Worm (Caenorhabditis elegans) whole organism, early embryonic: Measurements from ENCODE around the gene T26H5.10.

ENCODE experiments used
- B0310.2 ChIP-seq: sonication (generic microtip); optimal IDR thresholded peaks from 2 replicates; lab custom pipeline; 2016; ENCODE audit warnings: mild to moderate bottlenecking, missing genetic modification characterization, missing compliant biosample characterization
- ama-1 ChIP-seq: fragments of 150-350 bp; optimal IDR thresholded peaks from 2 replicates; lab custom pipeline; 2014
- ceh-13 ChIP-seq: fragments of 200-800 bp; sonication (Bioruptor generic); optimal IDR thresholded peaks from 2 replicates; lab custom pipeline; 2018; ENCODE audit warnings: mild to moderate bottlenecking, missing genetic modification characterization, missing compliant biosample characterization
- ceh-36 ChIP-seq: sonication (generic microtip); optimal IDR thresholded peaks from 2 replicates; lab custom pipeline; 2016; ENCODE audit warnings: missing genetic modification characterization, inconsistent platforms, missing compliant biosample characterization
- flt-1 ChIP-seq: fragments of 200-800 bp; sonication (Bioruptor generic); IDR thresholded peaks from 2 replicates; pipeline ENCODE4 v1.3.6; 2022; ENCODE audit warnings: missing genetic modification characterization, missing compliant biosample characterization
- hmg-4 ChIP-seq: fragments of 200-800 bp; sonication (Bioruptor generic); optimal IDR thresholded peaks from 2 replicates; lab custom pipeline; 2018; ENCODE audit warnings: mild to moderate bottlenecking, missing genetic modification characterization, missing compliant biosample characterization
- hnd-1 ChIP-seq: sonication (generic microtip); optimal IDR thresholded peaks from 2 replicates; lab custom pipeline; 2016; ENCODE audit warnings: missing genetic modification characterization, missing compliant biosample characterization
- scrt-1 ChIP-seq: fragments of 200-800 bp; sonication (Bioruptor generic); IDR thresholded peaks from 2 replicates; pipeline ENCODE4 v1.3.6; 2022; ENCODE audit warnings: missing genetic modification characterization, missing compliant biosample characterization
- sea-1 ChIP-seq: fragments of 200-800 bp; sonication (Bioruptor generic); conservative IDR thresholded peaks from 2 replicates; pipeline ENCODE4 v1.3.6; 2022; ENCODE audit warnings: missing genetic modification characterization, missing compliant biosample characterization
- tbx-37 ChIP-seq: fragments of 200-800 bp; sonication (Bioruptor generic); conservative IDR thresholded peaks from 2 replicates; pipeline ENCODE4 v1.3.6; 2022; ENCODE audit warnings: missing genetic modification reagents, missing genetic modification characterization, missing compliant biosample characterization

- TF ChIP-seq sea-1 (GFP tag; lab: Robert Waterston, UW) (no peak), ama-1 (no peak), B0310.2 (tag; lab: Kevin White, UChicago) (no peak), ceh-13 (GFP tag; lab: Kevin White, UChicago) (no peak), ceh-36 (tag; lab: Kevin White, UChicago) (no peak), flt-1 (GFP tag; lab: Robert Waterston, UW) (no peak), hnd-1 (no peak), tbx-37 (no peak), scrt-1 (GFP tag; lab: Robert Waterston, UW) (no peak), hmg-4 (no peak)
Measured at ce11 chrV:15442384-15442783, 1.2 kb downstream of the T26H5.10 start.
